Fruit fly (Drosophila melanogaster): ENCODE results near the gene CG5199.

- TF ChIP-seq CG8478 (optimal IDR thresholded peaks at IDR 0.05) (no peak), CTCF (optimal IDR thresholded peaks at IDR 0.05) (peak; percentile 81 to 84)
Measured at dm6 chr3L:20498204-20498603, 45.5 kb upstream of the CG5199 start.
